Worm (Caenorhabditis elegans): ENCODE measurements around the gene lea-1.

The lea-1 gene

ce11 chrV:10003315-10003969 is 8.3 kb upstream of the lea-1 start (continued):
- TF ChIP-seq egl-18 (GFP tag; IDR thresholded peaks at IDR 0.05) (no peak), nhr-90 (tag; optimal IDR thresholded peaks at IDR 0.05) (no peak), lin-40 (tag; optimal IDR thresholded peaks at IDR 0.05) (no peak), snpc-3.4 (tag; optimal IDR thresholded peaks at IDR 0.05) (peak; percentile 73), hrde-1 (tag; optimal IDR thresholded peaks at IDR 0.05; ENCODE audit: borderline replicate concordance) (no peak), ZK185.1 (tag; optimal IDR thresholded peaks at IDR 0.05; ENCODE audit: poor library complexity, severe bottlenecking) (peak; percentile 44), tbx-9 (tag; optimal IDR thresholded peaks at IDR 0.05; ENCODE audit: borderline replicate concordance) (no peak), dox-1 (GFP tag; IDR thresholded peaks at IDR 0.05) (no peak; the same call in 1 of the 2 replicates), nhr-179 (tag; optimal IDR thresholded peaks at IDR 0.05) (no peak), athp-1 (tag; optimal IDR thresholded peaks at IDR 0.05) (no peak), D2030.7 (GFP tag; IDR thresholded peaks at IDR 0.05) (peak; percentile 56; the same call in 1 of the 2 replicates), attf-3 (GFP tag; conservative IDR thresholded peaks at IDR 0.05) (no peak), let-607 (tag; optimal IDR thresholded peaks at IDR 0.05) (peak; percentile 24 to 33), snpc-1.3 (tag; optimal IDR thresholded peaks at IDR 0.05; ENCODE audit: insufficient read depth) (no peak), ztf-18 (tag; optimal IDR thresholded peaks at IDR 0.05) (no peak), bed-2 (GFP tag; IDR thresholded peaks at IDR 0.05) (no peak), cebp-2 (GFP tag; IDR thresholded peaks at IDR 0.05) (no peak), F22D6.2 (tag; optimal IDR thresholded peaks at IDR 0.05) (no peak), snpc-1.1 (tag; optimal IDR thresholded peaks at IDR 0.05; ENCODE audit: insufficient read depth) (peak; percentile 43), unc-62 (GFP tag; optimal IDR thresholded peaks at IDR 0.05) (peak; percentile 63), F10E7.11 (tag; optimal IDR thresholded peaks at IDR 0.05) (no peak), aptf-2 (GFP tag; conservative IDR thresholded peaks at IDR 0.05) (0 out of 2 replicates have a peak, but pooled peaks have one; percentile 39), dpff-1 (tag; optimal IDR thresholded peaks at IDR 0.05) (no peak), madf-8 (GFP tag; conservative IDR thresholded peaks at IDR 0.05) (peak; percentile 32), lag-1 (GFP tag; IDR thresholded peaks at IDR 0.05) (no peak), madf-6 (GFP tag; IDR thresholded peaks at IDR 0.05) (no peak), ceh-91 (GFP tag; IDR thresholded peaks at IDR 0.05) (no peak), B0261.1 (tag; optimal IDR thresholded peaks at IDR 0.05) (no peak), nhr-80 (tag; optimal IDR thresholded peaks at IDR 0.05) (peak; percentile 81), ama-1 (optimal IDR thresholded peaks at IDR 0.05) (no peak), ama-1 (GFP tag; optimal IDR thresholded peaks at IDR 0.05) (no peak), somi-1 (GFP tag; optimal IDR thresholded peaks at IDR 0.05) (no peak), rcor-1 (GFP tag; IDR thresholded peaks at IDR 0.05) (no peak; the same call in 1 of the 2 replicates), ets-4 (GFP tag; optimal IDR thresholded peaks at IDR 0.05) (no peak), zim-3 (tag; optimal IDR thresholded peaks at IDR 0.05) (no peak), ceh-100 (GFP tag; IDR thresholded peaks at IDR 0.05) (no peak), ztf-25 (GFP tag; IDR thresholded peaks at IDR 0.05) (no peak), atf-7 (tag; optimal IDR thresholded peaks at IDR 0.05) (peak; percentile 7), sea-2 (GFP tag; IDR thresholded peaks at IDR 0.05) (no peak), die-1 (tag; optimal IDR thresholded peaks at IDR 0.05) (no peak)
